Fruit fly (Drosophila melanogaster) S2 (cell line): ENCODE results near the gene CG15141.

Experiments
- CG8478 ChIP-seq: fragments of >200 bp; optimal IDR thresholded peaks from 2 replicates; lab custom pipeline; 2018
- CTCF ChIP-seq, 2 experiments: fragments of >200 bp; optimal IDR thresholded peaks; 2 replicates each; lab custom pipeline; 2018

CG15141 gene

DNA sequence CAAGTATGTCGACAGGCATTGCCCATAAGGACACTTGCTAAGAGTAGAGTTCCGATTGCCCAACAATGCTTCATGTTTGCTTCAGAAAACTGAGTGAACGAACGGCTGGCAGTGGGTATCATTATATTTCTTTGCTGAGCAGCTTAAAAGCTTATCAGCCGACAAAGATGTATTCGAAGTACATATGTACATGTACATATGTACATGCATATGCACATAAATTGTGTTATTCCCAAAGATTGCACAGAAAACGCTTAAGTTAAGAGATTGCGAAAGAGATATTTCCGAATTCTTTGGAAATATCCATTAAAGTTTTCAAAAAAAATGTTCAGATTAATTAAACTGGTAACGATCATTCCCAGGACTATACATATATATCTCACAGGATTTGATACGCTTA lies 45.4 kb downstream of the CG15141 start, which contains the start of gene SPH93:
Gene SPH93 (minus strand): TSS at position 101 of the 400 bp plus-strand sequence.
- no peak for TF ChIP-seq CTCF (optimal IDR thresholded peaks at IDR 0.05; lab: Kevin White, UChicago)
- no peak for TF ChIP-seq CG8478 (lab: Kevin White, UChicago)

DNA sequence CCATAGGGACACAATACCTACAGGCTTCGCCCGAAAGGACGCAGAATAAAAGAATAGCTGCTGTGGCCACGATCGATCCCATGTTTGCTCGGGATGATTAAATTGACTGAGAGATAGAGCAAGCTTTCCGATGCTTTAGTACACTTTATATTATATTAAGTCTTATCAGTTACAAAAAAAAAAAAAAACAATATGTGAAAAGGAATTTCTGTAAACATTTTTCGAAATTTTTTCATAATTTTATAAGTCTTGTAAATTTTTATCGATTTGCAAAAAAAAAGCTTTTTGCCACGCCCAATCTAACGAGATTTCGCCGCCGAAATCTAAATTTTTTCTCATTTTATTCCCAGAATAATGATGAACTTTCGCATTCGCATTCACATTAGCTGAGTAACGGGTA lies 47.5 kb downstream of the CG15141 start, which contains the start of gene CG18563:
Gene CG18563 (minus strand): TSS at position 101 of the 400 bp plus-strand sequence.
- TF ChIP-seq CG8478 (lab: Kevin White, UChicago) (no peak), CTCF (optimal IDR thresholded peaks at IDR 0.05; lab: Kevin White, UChicago) (no peak)
